Worm (Caenorhabditis elegans) whole organism, L3 larva: ENCODE measurements around the gene catp-5.

ENCODE experiments used
- ZK546.5 ChIP-seq: sonication (generic microtip); optimal IDR thresholded peaks from 2 replicates; lab custom pipeline; 2017; ENCODE audit warnings: missing biosample characterization, missing genetic modification characterization
- ama-1 ChIP-seq: fragments of 150-350 bp; optimal IDR thresholded peaks from 2 replicates; lab custom pipeline; 2018
- ceh-28 ChIP-seq: fragments of 150-350 bp; optimal IDR thresholded peaks from 2 replicates; lab custom pipeline; 2014; ENCODE audit warnings: missing biosample characterization, missing genetic modification reagents, missing genetic modification characterization
- elt-1 ChIP-seq: fragments of 150-350 bp; optimal IDR thresholded peaks from 2 replicates; lab custom pipeline; 2014; ENCODE audit warnings: missing biosample characterization, missing genetic modification characterization
- fkh-10 ChIP-seq: sonication (generic microtip); optimal IDR thresholded peaks from 2 replicates; lab custom pipeline; 2017; ENCODE audit warnings: missing biosample characterization, missing genetic modification reagents, missing genetic modification characterization
- jun-1 ChIP-seq: fragments of 150-350 bp; optimal IDR thresholded peaks from 2 replicates; lab custom pipeline; 2014; ENCODE audit warnings: missing biosample characterization, missing genetic modification reagents, missing genetic modification characterization
- lin-15B ChIP-seq: fragments of 150-350 bp; optimal IDR thresholded peaks from 2 replicates; lab custom pipeline; 2014; ENCODE audit warnings: missing biosample characterization, missing genetic modification characterization
- mdl-1 ChIP-seq: fragments of 150-350 bp; optimal IDR thresholded peaks from 2 replicates; lab custom pipeline; 2014; ENCODE audit warnings: missing biosample characterization, missing genetic modification characterization
- nhr-11 ChIP-seq: fragments of 150-350 bp; optimal IDR thresholded peaks from 2 replicates; lab custom pipeline; 2014; ENCODE audit warnings: missing biosample characterization, missing genetic modification characterization
- nhr-23 ChIP-seq: fragments of 150-350 bp; optimal IDR thresholded peaks from 2 replicates; lab custom pipeline; 2014; ENCODE audit warnings: missing biosample characterization, missing genetic modification reagents, missing genetic modification characterization
- nhr-25 ChIP-seq: sonication (generic microtip); optimal IDR thresholded peaks from 2 replicates; lab custom pipeline; 2017; ENCODE audit warnings: missing biosample characterization, missing genetic modification characterization
- skn-1 ChIP-seq: fragments of 150-350 bp; optimal IDR thresholded peaks from 2 replicates; lab custom pipeline; 2014; ENCODE audit warnings: missing biosample characterization, missing genetic modification characterization
- snpc-4 ChIP-seq: fragments of 150-350 bp; optimal IDR thresholded peaks from 2 replicates; lab custom pipeline; 2014; ENCODE audit warnings: missing biosample characterization, missing genetic modification characterization
- ztf-11 ChIP-seq: fragments of 150-350 bp; optimal IDR thresholded peaks from 2 replicates; lab custom pipeline; 2014; ENCODE audit warnings: missing biosample characterization, missing genetic modification characterization

DNA sequence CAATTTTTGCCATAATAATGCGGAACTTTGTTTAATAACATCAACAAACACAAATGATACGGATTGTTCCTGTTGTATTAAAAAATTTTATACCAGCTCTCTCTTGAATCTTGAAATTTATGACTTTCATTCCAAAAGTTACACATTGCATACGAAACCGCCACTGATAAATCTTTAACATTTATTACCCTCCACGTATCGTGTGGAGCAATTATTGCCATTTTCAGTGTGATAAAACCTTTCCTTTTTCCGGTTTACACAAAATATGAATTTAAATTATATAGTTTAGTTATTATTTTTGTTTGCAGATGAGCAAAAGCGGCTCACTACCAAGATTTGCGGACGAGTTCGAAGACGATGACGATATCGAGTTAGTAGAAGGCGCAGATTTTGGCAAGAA lies 37.8 kb downstream of the catp-5 start, which contains the start of gene C18A11.3:
- TF ChIP-seq ztf-11 (tag; lab: Kevin White, UChicago) (no peak), nhr-11 (no peak), jun-1 (no peak), lin-15B (tag; lab: Kevin White, UChicago) (no peak), elt-1 (no peak), mdl-1 (tag; lab: Kevin White, UChicago) (no peak), ceh-28 (no peak), nhr-23 (tag; lab: Kevin White, UChicago) (no peak), ZK546.5 (tag; lab: Kevin White, UChicago) (no peak), ama-1 (lab: Kevin White, UChicago) (no peak), skn-1 (tag; lab: Kevin White, UChicago) (no peak), fkh-10 (no peak), snpc-4 (tag; lab: Kevin White, UChicago) (no peak), nhr-25 (no peak)
